Worm (Caenorhabditis elegans) whole organism, young adult: ENCODE results near the gene srt-16.

ENCODE experiments used
- cebp-1 ChIP-seq, 2 experiments: fragments of 200-800 bp in 1 of 2; sonication (Bioruptor generic) in 1 of 2; sonication (generic microtip) in 1 of 2; IDR thresholded peaks in 1 of 2; optimal IDR thresholded peaks in 1 of 2; 2 replicates each; pipeline versions ENCODE4 v1.3.6 to Lab custom; 2017 to 2022; ENCODE audit warnings: missing compliant biosample characterization in 2 of 2, missing genetic modification characterization in 2 of 2, mild to moderate bottlenecking in 1 of 2, missing genetic modification reagents in 1 of 2, moderate library complexity in 1 of 2
- dpl-1 ChIP-seq: fragments of 150-350 bp; optimal IDR thresholded peaks from 2 replicates; lab custom pipeline; 2014; ENCODE audit warnings: missing biosample characterization, missing genetic modification reagents, missing genetic modification characterization
- egrh-3 ChIP-seq: fragments of 200-800 bp; sonication (Bioruptor generic); IDR thresholded peaks from 2 replicates; pipeline ENCODE4 v1.3.6; 2022; ENCODE audit warnings: missing genetic modification reagents, missing genetic modification characterization, missing compliant biosample characterization
- sea-2 ChIP-seq: fragments of 200-800 bp; sonication (Bioruptor generic); IDR thresholded peaks from 2 replicates; pipeline ENCODE4 v1.3.6; 2022; ENCODE audit warnings: missing genetic modification characterization, missing compliant biosample characterization
- snpc-4 ChIP-seq, 5 experiments: fragments of 150-350 bp in 1 of 5; sonication (generic microtip) in 4 of 5; optimal IDR thresholded peaks; 2 replicates each; lab custom pipeline; 2014 to 2018; ENCODE audit warnings: missing genetic modification characterization in 5 of 5, missing biosample characterization in 3 of 5, antibody characterized with exemption in 2 of 5, mild to moderate bottlenecking in 2 of 5, missing compliant biosample characterization in 2 of 5, missing genotype in 2 of 5, moderate library complexity in 2 of 5, missing genetic modification reagents in 1 of 5
- unc-130 ChIP-seq: sonication (generic microtip); optimal IDR thresholded peaks from 2 replicates; lab custom pipeline; 2016; ENCODE audit warnings: missing genetic modification reagents, missing genetic modification characterization, missing compliant biosample characterization

- TF ChIP-seq egrh-3 (GFP tag; lab: Robert Waterston, UW) (no peak), cebp-1 (GFP tag; IDR thresholded peaks at IDR 0.05; lab: Robert Waterston, UW) (no peak), cebp-1 (tag; optimal IDR thresholded peaks at IDR 0.05; lab: Kevin White, UChicago) (no peak), sea-2 (GFP tag; lab: Robert Waterston, UW) (no peak), unc-130 (no peak), dpl-1 (GFP tag; lab: Kevin White, UChicago) (no peak), snpc-4 (GFP tag; optimal IDR thresholded peaks at IDR 0.05; lab: Kevin White, UChicago) (no peak), snpc-4 (tag; optimal IDR thresholded peaks at IDR 0.05; lab: Kevin White, UChicago) (no peak)
Measured at ce11 chrV:3028205-3028604, 36.1 kb downstream of the srt-16 start, which contains the start of gene asp-7.
